Worm (Caenorhabditis elegans): ENCODE results near the gene srg-11.

The srg-11 gene

DNA sequence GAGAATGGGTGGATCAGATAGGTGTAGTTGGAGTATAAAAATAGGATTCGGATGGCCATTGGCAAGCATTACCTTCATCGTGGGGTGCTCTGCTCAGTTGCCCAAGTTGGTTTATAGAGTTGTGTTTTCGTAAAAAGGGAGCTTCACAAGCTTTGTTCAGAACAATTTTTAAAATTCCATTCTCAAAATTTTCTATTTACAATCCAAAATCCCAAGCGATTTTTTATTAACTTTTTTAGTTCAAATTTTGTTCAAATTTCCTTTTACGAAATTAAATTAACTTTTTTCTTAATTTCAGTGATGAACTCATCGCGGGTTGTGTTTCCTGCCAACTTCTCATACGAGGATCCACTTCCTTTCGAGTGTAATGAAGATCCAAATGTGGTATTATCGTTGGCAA is 2.3 kb upstream of the srg-11 start, which contains the start of gene srg-10:
Gene srg-10 (plus strand): TSS at position 301 of the 400 bp plus-strand sequence.
- TF ChIP-seq flh-1 (GFP tag; optimal IDR thresholded peaks at IDR 0.05): no peak
- TF ChIP-seq drap-1 (GFP tag; optimal IDR thresholded peaks at IDR 0.05): no peak
- no peak for TF ChIP-seq nhr-237 (tag; optimal IDR thresholded peaks at IDR 0.05)
- no peak for TF ChIP-seq pha-4 (tag; optimal IDR thresholded peaks at IDR 0.05)
- TF ChIP-seq nhr-76 (tag; optimal IDR thresholded peaks at IDR 0.05): no peak
- no peak for TF ChIP-seq blmp-1 (tag; optimal IDR thresholded peaks at IDR 0.05)
- no peak for TF ChIP-seq hlh-1 (tag; optimal IDR thresholded peaks at IDR 0.05)
- TF ChIP-seq ces-1 (GFP tag; optimal IDR thresholded peaks at IDR 0.05): no peak
- TF ChIP-seq snpc-4 (tag; optimal IDR thresholded peaks at IDR 0.05): no peak
- no peak for TF ChIP-seq ceh-43 (GFP tag; optimal IDR thresholded peaks at IDR 0.05)
- TF ChIP-seq ceh-83 (GFP tag; optimal IDR thresholded peaks at IDR 0.05): no peak
- no peak for TF ChIP-seq mls-2 (tag; optimal IDR thresholded peaks at IDR 0.05)
- TF ChIP-seq nhr-2 (tag; optimal IDR thresholded peaks at IDR 0.05): no peak
- no peak for TF ChIP-seq mab-5 (tag; optimal IDR thresholded peaks at IDR 0.05)

DNA sequence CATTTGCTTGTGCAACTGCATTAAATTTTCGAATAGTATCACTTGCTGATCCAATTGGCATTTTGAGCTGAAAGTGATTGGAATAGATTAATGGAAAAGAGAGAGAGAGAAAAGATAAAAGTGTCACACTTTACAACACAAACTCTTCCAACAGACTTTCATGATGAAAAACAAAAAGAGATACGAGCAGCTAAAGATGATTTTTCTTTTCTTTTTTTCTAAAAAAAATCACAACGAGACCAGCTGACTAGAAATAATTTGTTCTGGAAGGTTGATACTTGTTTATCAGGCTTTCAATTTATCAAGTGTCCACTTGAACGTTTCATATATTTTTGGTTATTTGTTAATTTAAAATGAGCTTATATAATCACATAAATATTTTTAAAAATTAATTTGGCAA is 7.3 kb downstream of the srg-11 start:
- TF ChIP-seq unc-120 (tag; optimal IDR thresholded peaks at IDR 0.05; ENCODE audit: poor library complexity, severe bottlenecking) (no peak), unc-62 (GFP tag; optimal IDR thresholded peaks at IDR 0.05) (peak; percentile 60)

DNA sequence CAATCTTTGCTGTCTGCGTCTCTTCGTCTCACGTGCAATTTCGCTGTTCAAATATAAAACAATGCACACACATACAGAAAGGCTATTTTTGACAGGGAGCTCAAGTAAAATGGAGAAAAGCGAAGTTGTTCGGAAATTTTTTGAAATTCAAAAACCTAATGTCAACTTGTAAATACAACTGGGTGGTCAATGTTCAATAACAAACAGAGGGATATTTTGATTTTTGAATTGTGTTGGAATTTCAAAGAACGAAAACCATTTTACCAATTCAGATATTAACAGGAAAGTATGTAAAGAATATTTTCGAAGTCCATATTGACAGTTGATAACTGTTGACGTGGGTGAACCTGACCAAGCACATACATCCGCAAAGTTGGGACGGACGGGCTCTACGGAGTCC is 8.5 kb downstream of the srg-11 start, which contains the start of gene tag-243:
Gene tag-243 (minus strand): TSS at position 101 of the 400 bp plus-strand sequence.
- TF ChIP-seq ztf-11 (tag; optimal IDR thresholded peaks at IDR 0.05): no peak
- no peak for TF ChIP-seq sptf-1 (tag; optimal IDR thresholded peaks at IDR 0.05)
- no peak for TF ChIP-seq mls-2 (tag; optimal IDR thresholded peaks at IDR 0.05)

DNA sequence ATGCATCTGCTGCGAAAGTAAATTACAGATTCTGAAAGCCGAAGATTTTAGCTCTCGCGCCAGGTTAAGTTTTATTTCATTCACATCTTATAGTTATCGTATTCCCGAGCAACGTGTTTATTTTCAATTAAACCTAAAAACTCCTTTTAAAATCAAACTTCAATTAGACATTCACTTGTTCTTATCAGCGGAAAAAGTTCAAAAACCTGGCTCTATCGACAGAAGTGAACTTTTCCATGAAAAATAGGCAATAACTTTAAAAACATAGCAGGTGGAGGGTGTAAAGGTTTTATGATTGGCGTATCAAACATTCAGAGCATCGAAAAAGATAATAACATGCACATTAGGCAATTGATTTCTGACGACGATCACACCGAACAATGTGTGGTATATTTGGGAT is 9.2 kb downstream of the srg-11 start, which contains the start of gene ppat-1:
Gene ppat-1 (plus strand): TSS at position 316 of the 400 bp plus-strand sequence.
- TF ChIP-seq blmp-1 (tag; optimal IDR thresholded peaks at IDR 0.05) (no peak), cnd-1 (tag; optimal IDR thresholded peaks at IDR 0.05) (no peak), unc-39 (tag; optimal IDR thresholded peaks at IDR 0.05) (no peak), nhr-237 (tag; optimal IDR thresholded peaks at IDR 0.05) (no peak), tbx-8 (GFP tag; optimal IDR thresholded peaks at IDR 0.05) (no peak), mab-5 (tag; optimal IDR thresholded peaks at IDR 0.05) (no peak), lin-32 (GFP tag; optimal IDR thresholded peaks at IDR 0.05) (no peak), mls-2 (tag; optimal IDR thresholded peaks at IDR 0.05) (no peak), ztf-11 (tag; optimal IDR thresholded peaks at IDR 0.05) (no peak), ceh-39 (tag; optimal IDR thresholded peaks at IDR 0.05) (no peak), snpc-4 (tag; optimal IDR thresholded peaks at IDR 0.05) (no peak), ham-2 (GFP tag; optimal IDR thresholded peaks at IDR 0.05) (no peak), nhr-12 (tag; optimal IDR thresholded peaks at IDR 0.05) (no peak), nhr-76 (tag; optimal IDR thresholded peaks at IDR 0.05) (no peak)

DNA sequence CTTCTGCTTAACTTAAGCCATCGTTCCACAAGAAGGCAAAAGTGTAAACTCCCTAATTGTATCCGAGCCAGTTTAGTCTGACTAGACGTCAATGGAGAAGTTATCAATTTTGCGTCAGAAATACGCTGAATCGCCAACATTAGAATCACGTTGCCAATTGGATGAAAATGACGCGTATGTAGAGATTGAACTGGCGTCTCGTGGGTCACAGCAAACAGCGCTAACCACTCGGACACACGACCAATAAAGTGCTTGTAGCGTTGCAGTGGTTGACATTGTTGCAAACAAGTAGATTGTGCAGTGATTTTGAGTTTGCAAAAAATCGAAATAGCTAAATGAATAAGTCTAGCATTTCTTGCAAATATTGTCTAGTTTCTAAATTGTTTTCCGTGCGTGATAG is 9.8 kb downstream of the srg-11 start:
- TF ChIP-seq lin-32 (GFP tag; optimal IDR thresholded peaks at IDR 0.05) (peak; percentile 81), ces-1 (GFP tag; optimal IDR thresholded peaks at IDR 0.05) (no peak), M03D4.4 (tag; optimal IDR thresholded peaks at IDR 0.05) (peak; percentile 87), elt-3 (tag; optimal IDR thresholded peaks at IDR 0.05) (no peak), bed-3 (GFP tag; optimal IDR thresholded peaks at IDR 0.05) (peak; percentile 77), ceh-43 (GFP tag; optimal IDR thresholded peaks at IDR 0.05) (peak; percentile 78), hlh-1 (tag; optimal IDR thresholded peaks at IDR 0.05) (peak; percentile 30), flh-1 (GFP tag; optimal IDR thresholded peaks at IDR 0.05) (peak; percentile 72), mep-1 (tag; optimal IDR thresholded peaks at IDR 0.05) (peak; percentile 41), nhr-2 (tag; optimal IDR thresholded peaks at IDR 0.05) (no peak), zip-8 (tag; optimal IDR thresholded peaks at IDR 0.05) (no peak), pha-4 (tag; optimal IDR thresholded peaks at IDR 0.05) (peak; percentile 50), lin-13 (tag; optimal IDR thresholded peaks at IDR 0.05) (peak; percentile 38), nhr-237 (tag; optimal IDR thresholded peaks at IDR 0.05) (no peak), nhr-28 (tag; optimal IDR thresholded peaks at IDR 0.05) (no peak), ceh-83 (GFP tag; optimal IDR thresholded peaks at IDR 0.05) (peak; percentile 85), nhr-76 (tag; optimal IDR thresholded peaks at IDR 0.05) (no peak), lsy-2 (tag; optimal IDR thresholded peaks at IDR 0.05) (no peak), mls-2 (tag; optimal IDR thresholded peaks at IDR 0.05) (peak; percentile 85), drap-1 (GFP tag; optimal IDR thresholded peaks at IDR 0.05) (peak; percentile 89), sem-2 (GFP tag; optimal IDR thresholded peaks at IDR 0.05) (peak; percentile 78), ceh-39 (tag; optimal IDR thresholded peaks at IDR 0.05) (no peak), ham-2 (GFP tag; optimal IDR thresholded peaks at IDR 0.05) (peak; percentile 82), cnd-1 (tag; optimal IDR thresholded peaks at IDR 0.05) (peak; percentile 93), tbx-8 (GFP tag; optimal IDR thresholded peaks at IDR 0.05) (peak; percentile 57), nhr-12 (tag; optimal IDR thresholded peaks at IDR 0.05) (peak; percentile 26), unc-120 (tag; optimal IDR thresholded peaks at IDR 0.05; ENCODE audit: poor library complexity, severe bottlenecking) (peak; percentile 71), snpc-4 (tag; optimal IDR thresholded peaks at IDR 0.05) (no peak), sptf-1 (tag; optimal IDR thresholded peaks at IDR 0.05) (peak; percentile 87)
